Fruit fly (Drosophila melanogaster): ENCODE measurements around the gene ppan.

The ppan gene

dm6 chr3R:21118784-21119183, 2.7 kb downstream of the ppan start, which contains the start of gene Bdbt (continued):
- TF ChIP-seq sna (GFP tag; IDR thresholded peaks at IDR 0.05; ENCODE audit: partially characterized antibody) = peak; percentile 67
- TF ChIP-seq BEAF-32 (GFP tag; optimal IDR thresholded peaks at IDR 0.05) = peak; percentile 25
- no peak for TF ChIP-seq usp (GFP tag; optimal IDR thresholded peaks at IDR 0.05)
- TF ChIP-seq Fer1 (GFP tag; optimal IDR thresholded peaks at IDR 0.05) = no peak
- TF ChIP-seq gfzf (GFP tag; optimal IDR thresholded peaks at IDR 0.05) = peak; percentile 81
- TF ChIP-seq CG8089 (GFP tag; optimal IDR thresholded peaks at IDR 0.05) = no peak
- no peak for TF ChIP-seq fd102C (GFP tag; optimal IDR thresholded peaks at IDR 0.05)
- peak; percentile 96 for TF ChIP-seq CG7963 (GFP tag; IDR thresholded peaks at IDR 0.05; ENCODE audit: partially characterized antibody)
- TF ChIP-seq kah (GFP tag; optimal IDR thresholded peaks at IDR 0.05) = no peak
- peak; percentile 34 for TF ChIP-seq CG9797 (GFP tag; optimal IDR thresholded peaks at IDR 0.05)
- peak; percentile 6 for TF ChIP-seq CG8944 (GFP tag; optimal IDR thresholded peaks at IDR 0.05)
- TF ChIP-seq Bgb (GFP tag; IDR thresholded peaks at IDR 0.05; ENCODE audit: partially characterized antibody) = peak; percentile 93
- peak; percentile 49; the same call in 1 of the 2 replicates for TF ChIP-seq CG14441 (GFP tag; IDR thresholded peaks at IDR 0.05)
- peak; percentile 91 for TF ChIP-seq CG14860 (GFP tag; IDR thresholded peaks at IDR 0.05; ENCODE audit: partially characterized antibody)
- peak; percentile 29; the same call in 1 of the 3 replicates for TF ChIP-seq otp (GFP tag; IDR thresholded peaks at IDR 0.05)
- peak; percentile 45 for TF ChIP-seq nmo (GFP tag; optimal IDR thresholded peaks at IDR 0.05)
- peak; percentile 91 for TF ChIP-seq CG16813 (GFP tag; IDR thresholded peaks at IDR 0.05; ENCODE audit: partially characterized antibody)
- peak; percentile 40; the same call in 2 of the 3 replicates for TF ChIP-seq Aef1 (GFP tag; IDR thresholded peaks at IDR 0.05)
- TF ChIP-seq MBD-R2 (GFP tag; IDR thresholded peaks at IDR 0.05) = peak; percentile 82
- TF ChIP-seq ken (GFP tag; IDR thresholded peaks at IDR 0.05) = no peak
- TF ChIP-seq CG17361 (GFP tag; IDR thresholded peaks at IDR 0.05) = no peak
- TF ChIP-seq Xbp1 (GFP tag; optimal IDR thresholded peaks at IDR 0.05) = peak; percentile 53
- TF ChIP-seq CG7271 (tag; optimal IDR thresholded peaks at IDR 0.05) = no peak
- TF ChIP-seq Dfd (GFP tag; optimal IDR thresholded peaks at IDR 0.05) = peak in 1 of 2 experiments; percentile 17
- peak in 1 of 3 experiments; percentile 88 for TF ChIP-seq lola (GFP tag; optimal IDR thresholded peaks at IDR 0.05)
- peak; percentile 73 for TF ChIP-seq HmgZ (tag; optimal IDR thresholded peaks at IDR 0.05)
- TF ChIP-seq HLH54F (GFP tag; optimal IDR thresholded peaks at IDR 0.05) = peak; percentile 35
- peak; percentile 32; the same call in 1 of the 3 replicates for TF ChIP-seq dysf (GFP tag; IDR thresholded peaks at IDR 0.05)
- TF ChIP-seq CG14014 (GFP tag; IDR thresholded peaks at IDR 0.05) = peak; percentile 49; the same call in 1 of the 2 replicates
- TF ChIP-seq pho (GFP tag; optimal IDR thresholded peaks at IDR 0.05) = peak; percentile 38
- peak; percentile 59 for TF ChIP-seq CG32532 (GFP tag; IDR thresholded peaks at IDR 0.05)
- peak; percentile 55 for TF ChIP-seq Dip3 (GFP tag; optimal IDR thresholded peaks at IDR 0.05)
- peak; percentile 60; the same call in 3 of the 4 replicates for TF ChIP-seq Dll (GFP tag; IDR thresholded peaks at IDR 0.05; ENCODE audit: partially characterized antibody)
- TF ChIP-seq sug (tag; optimal IDR thresholded peaks at IDR 0.05) = peak; percentile 27
- peak; percentile 81 for TF ChIP-seq ato (GFP tag; IDR thresholded peaks at IDR 0.05; ENCODE audit: partially characterized antibody)
- peak; percentile 68 for TF ChIP-seq CG30020 (tag; optimal IDR thresholded peaks at IDR 0.05)
- peak; percentile 50 to 56 for TF ChIP-seq dpn (GFP tag; optimal IDR thresholded peaks at IDR 0.05)
- peak; percentile 15 for TF ChIP-seq CG13296 (GFP tag; optimal IDR thresholded peaks at IDR 0.05)
- TF ChIP-seq Dp (GFP tag; optimal IDR thresholded peaks at IDR 0.05) = peak; percentile 39
- TF ChIP-seq CG4854 (GFP tag; optimal IDR thresholded peaks at IDR 0.05) = no peak
- no peak for TF ChIP-seq Mes4 (GFP tag; optimal IDR thresholded peaks at IDR 0.05)
- TF ChIP-seq CG2120 (GFP tag; optimal IDR thresholded peaks at IDR 0.05) = peak; percentile 69
- TF ChIP-seq hkb (optimal IDR thresholded peaks at IDR 0.05) = no peak
- TF ChIP-seq hkb (GFP tag; IDR thresholded peaks at IDR 0.05) = peak; percentile 36; the same call in 1 of the 2 replicates
- TF ChIP-seq CG1832 (GFP tag; optimal IDR thresholded peaks at IDR 0.05) = no peak
- no peak for TF ChIP-seq Meics (GFP tag; optimal IDR thresholded peaks at IDR 0.05)
- TF ChIP-seq H2.0 (GFP tag; IDR thresholded peaks at IDR 0.05) = peak; percentile 11; the same call in 1 of the 2 replicates
- TF ChIP-seq hb (GFP tag; IDR thresholded peaks at IDR 0.05; ENCODE audit: partially characterized antibody) = peak; percentile 89
- peak; percentile 9; the same call in 1 of the 2 replicates for TF ChIP-seq Dref (GFP tag; IDR thresholded peaks at IDR 0.05)
- TF ChIP-seq CG9876 (GFP tag; optimal IDR thresholded peaks at IDR 0.05) = no peak
